Fruit fly (Drosophila melanogaster): ENCODE results near the gene oc.

dm6 chrX:8627171-8627570, 23.3 kb downstream of the oc start:
- TF ChIP-seq kay (GFP tag; ENCODE audit: borderline replicate concordance) (no peak), CG12768 (GFP tag; optimal IDR thresholded peaks at IDR 0.05) (no peak), Clk (GFP tag; optimal IDR thresholded peaks at IDR 0.05) (no peak), CG5204 (GFP tag; optimal IDR thresholded peaks at IDR 0.05) (no peak), CG14711 (tag; optimal IDR thresholded peaks at IDR 0.05) (no peak), CG1620 (GFP tag; optimal IDR thresholded peaks at IDR 0.05) (no peak), Mnt (GFP tag; optimal IDR thresholded peaks at IDR 0.05) (no peak), pad (GFP tag; optimal IDR thresholded peaks at IDR 0.05) (no peak), tj (GFP tag; optimal IDR thresholded peaks at IDR 0.05) (no peak), cnc (optimal IDR thresholded peaks at IDR 0.05) (no peak)
